Worm (Caenorhabditis elegans): ENCODE measurements around the gene Y48B6A.10.

Gene Y48B6A.10

DNA sequence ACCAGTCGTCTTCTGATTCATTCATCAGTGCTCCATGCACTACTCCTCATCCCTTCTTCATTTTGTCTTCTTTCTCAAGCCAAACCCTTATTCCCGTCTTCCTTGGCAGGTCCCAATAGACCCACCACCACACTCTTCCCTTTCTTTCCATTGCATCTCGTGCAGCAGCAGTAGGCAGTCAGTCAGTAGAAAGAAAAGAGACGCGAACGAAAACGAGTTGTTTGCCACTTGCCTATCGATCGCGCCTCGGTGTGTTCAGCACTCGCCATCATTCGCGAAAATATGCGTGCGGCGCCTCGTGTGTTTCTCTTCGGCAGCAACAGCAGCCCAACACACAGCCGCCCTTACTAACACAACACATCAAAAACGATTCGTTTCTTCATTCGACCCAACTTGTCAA is 35.3 kb downstream of the Y48B6A.10 start (continued):
- TF ChIP-seq tag-97 (GFP tag; IDR thresholded peaks at IDR 0.05) (no peak), dmd-6 (GFP tag; IDR thresholded peaks at IDR 0.05) (peak; percentile 44), nhr-28 (tag; optimal IDR thresholded peaks at IDR 0.05) (peak; percentile 54), nhr-41 (GFP tag; IDR thresholded peaks at IDR 0.05) (no peak), F10B5.3 (tag; optimal IDR thresholded peaks at IDR 0.05) (no peak), lin-29 (GFP tag; IDR thresholded peaks at IDR 0.05) (no peak), gei-8 (GFP tag; optimal IDR thresholded peaks at IDR 0.05) (no peak), nhr-237 (tag; optimal IDR thresholded peaks at IDR 0.05) (no peak), vab-7 (GFP tag; IDR thresholded peaks at IDR 0.05) (no peak), lsy-2 (tag; optimal IDR thresholded peaks at IDR 0.05) (peak; percentile 4 to 54), spr-3 (GFP tag; optimal IDR thresholded peaks at IDR 0.05) (no peak), php-3 (GFP tag; IDR thresholded peaks at IDR 0.05) (0 out of 2 replicates have a peak, but pooled peaks have one; percentile 7), mes-2 (tag; optimal IDR thresholded peaks at IDR 0.05; ENCODE audit: poor library complexity, severe bottlenecking) (peak; percentile 73), F44E2.7 (GFP tag; IDR thresholded peaks at IDR 0.05) (no peak), F37D6.2 (tag; optimal IDR thresholded peaks at IDR 0.05) (no peak), Y48G9A.11 (GFP tag; IDR thresholded peaks at IDR 0.05) (no peak), hlh-30 (tag; optimal IDR thresholded peaks at IDR 0.05; ENCODE audit: insufficient read depth) (peak; percentile 85), mep-1 (tag; optimal IDR thresholded peaks at IDR 0.05) (peak; percentile 74), unc-130 (GFP tag; optimal IDR thresholded peaks at IDR 0.05) (no peak), lin-39 (tag; optimal IDR thresholded peaks at IDR 0.05) (no peak), attf-4 (tag; optimal IDR thresholded peaks at IDR 0.05) (no peak), egl-27 (tag; optimal IDR thresholded peaks at IDR 0.05) (no peak), jun-1 (tag; optimal IDR thresholded peaks at IDR 0.05) (no peak), lir-3 (tag; optimal IDR thresholded peaks at IDR 0.05) (no peak), nhr-111 (GFP tag; optimal IDR thresholded peaks at IDR 0.05) (no peak), ztf-7 (tag; optimal IDR thresholded peaks at IDR 0.05) (no peak), ZK546.5 (tag; optimal IDR thresholded peaks at IDR 0.05) (no peak), cey-2 (tag; optimal IDR thresholded peaks at IDR 0.05; ENCODE audit: borderline replicate concordance, insufficient read depth) (no peak), unc-62 (GFP tag; optimal IDR thresholded peaks at IDR 0.05 in 1 of 2) (no peak), unc-62 (tag; optimal IDR thresholded peaks at IDR 0.05) (no peak), fkh-10 (GFP tag; optimal IDR thresholded peaks at IDR 0.05) (no peak), daf-16 (GFP tag; optimal IDR thresholded peaks at IDR 0.05) (no peak), daf-16 (tag; optimal IDR thresholded peaks at IDR 0.05) (peak; percentile 57), lin-38 (GFP tag; IDR thresholded peaks at IDR 0.05) (no peak), zip-11 (GFP tag; IDR thresholded peaks at IDR 0.05) (no peak), ceh-28 (tag; optimal IDR thresholded peaks at IDR 0.05) (peak; percentile 50), F49E8.2 (tag; optimal IDR thresholded peaks at IDR 0.05; ENCODE audit: borderline replicate concordance) (no peak), nhr-6 (tag; optimal IDR thresholded peaks at IDR 0.05) (peak; percentile 42), saeg-2 (GFP tag; IDR thresholded peaks at IDR 0.05) (no peak), ctbp-1 (GFP tag; IDR thresholded peaks at IDR 0.05) (no peak; the same call in 1 of the 2 replicates), nhr-48 (tag; optimal IDR thresholded peaks at IDR 0.05) (no peak), zip-2 (tag; optimal IDR thresholded peaks at IDR 0.05) (no peak), arid-1 (GFP tag; conservative IDR thresholded peaks at IDR 0.05) (no peak), F26F4.8 (GFP tag; conservative IDR thresholded peaks at IDR 0.05) (no peak), pha-4 (GFP tag; IDR thresholded peaks at IDR 0.05) (peak; percentile 28; the same call in 1 of the 2 replicates), pha-4 (tag; optimal IDR thresholded peaks at IDR 0.05) (no peak), D1046.2 (GFP tag; IDR thresholded peaks at IDR 0.05) (no peak), nhr-10 (tag; optimal IDR thresholded peaks at IDR 0.05) (no peak), pqm-1 (tag; optimal IDR thresholded peaks at IDR 0.05) (no peak), nhr-11 (tag; optimal IDR thresholded peaks at IDR 0.05) (peak; percentile 53), rbr-2 (tag; optimal IDR thresholded peaks at IDR 0.05) (peak; percentile 64), lin-13 (GFP tag; optimal IDR thresholded peaks at IDR 0.05) (peak; percentile 7), daf-19 (GFP tag; conservative IDR thresholded peaks at IDR 0.05) (no peak)
